Fruit fly (Drosophila melanogaster) whole organism, embryonic: Measurements from ENCODE around the gene CG14971.

ENCODE experiments used
- Bdp1 ChIP-seq: fragments of 200-800 bp; sonication (Bioruptor generic); optimal IDR thresholded peaks from 3 replicates; lab custom pipeline; 2016; ENCODE audit warnings: missing biosample characterization, missing genetic modification characterization
- CG10209 ChIP-seq: fragments of 200-800 bp; sonication (Bioruptor generic); optimal IDR thresholded peaks from 3 replicates; lab custom pipeline; 2017; ENCODE audit warnings: missing biosample characterization, mild to moderate bottlenecking, missing genetic modification characterization, missing genetic modification reagents
- CG10267 ChIP-seq: fragments of 200-800 bp; sonication (Bioruptor generic); optimal IDR thresholded peaks from 2 replicates; lab custom pipeline; 2018; ENCODE audit warnings: missing biosample characterization, mild to moderate bottlenecking, missing genetic modification characterization, moderate library complexity
- CG10366 ChIP-seq: fragments of 200-800 bp; sonication (Bioruptor generic); IDR thresholded peaks from 2 replicates; pipeline ENCODE4 v1.3.6; 2022; ENCODE audit warnings: missing biosample characterization, missing genetic modification characterization
- CG10431 ChIP-seq: fragments of 200-800 bp; sonication (Bioruptor generic); optimal IDR thresholded peaks from 3 replicates; lab custom pipeline; 2018; ENCODE audit warnings: missing biosample characterization, mild to moderate bottlenecking, missing genetic modification characterization
- CG10543 ChIP-seq: fragments of 200-800 bp; sonication (Bioruptor generic); optimal IDR thresholded peaks from 3 replicates; lab custom pipeline; 2017; ENCODE audit warnings: missing biosample characterization, mild to moderate bottlenecking, missing genetic modification characterization, moderate library complexity
- CG12104 ChIP-seq: fragments of 200-800 bp; sonication (Bioruptor generic); optimal IDR thresholded peaks from 3 replicates; lab custom pipeline; 2016; ENCODE audit warnings: missing biosample characterization, missing genetic modification characterization
- CG12391 ChIP-seq: fragments of 200-800 bp; sonication (Bioruptor generic); optimal IDR thresholded peaks from 3 replicates; lab custom pipeline; 2018; ENCODE audit warnings: missing biosample characterization, mild to moderate bottlenecking, missing genetic modification characterization, moderate library complexity
- CG12942 ChIP-seq: fragments of 200-800 bp; sonication (Bioruptor generic); optimal IDR thresholded peaks from 3 replicates; lab custom pipeline; 2016; ENCODE audit warnings: missing biosample characterization, missing genetic modification characterization
- CG13296 ChIP-seq: fragments of 200-800 bp; sonication (Bioruptor generic); optimal IDR thresholded peaks from 3 replicates; lab custom pipeline; 2018; ENCODE audit warnings: missing biosample characterization, mild to moderate bottlenecking, missing genetic modification characterization
- CG13624 ChIP-seq: fragments of 200-800 bp; sonication (Bioruptor generic); optimal IDR thresholded peaks from 2 replicates; lab custom pipeline; 2016; ENCODE audit warnings: missing biosample characterization, missing genetic modification characterization
- CG14014 ChIP-seq: fragments of 200-800 bp; sonication (Bioruptor generic); IDR thresholded peaks from 2 replicates; pipeline ENCODE4 v1.3.6; 2022; ENCODE audit warnings: missing biosample characterization, missing genetic modification characterization
- CG14050 ChIP-seq: fragments of 200-800 bp; sonication (Bioruptor generic); IDR thresholded peaks from 3 replicates; pipeline ENCODE4 v1.3.6; 2022; ENCODE audit warnings: missing biosample characterization, missing genetic modification characterization
- CG1603 ChIP-seq: fragments of 200-800 bp; sonication (Bioruptor generic); optimal IDR thresholded peaks from 2 replicates; lab custom pipeline; 2019; ENCODE audit warnings: missing biosample characterization, mild to moderate bottlenecking, missing genetic modification characterization, moderate library complexity
- CG17186 ChIP-seq: fragments of 200-800 bp; sonication (Bioruptor generic); optimal IDR thresholded peaks from 3 replicates; lab custom pipeline; 2017; ENCODE audit warnings: missing biosample characterization, missing genetic modification reagents, missing genetic modification characterization
- CG2678 ChIP-seq: fragments of 200-800 bp; sonication (Bioruptor generic); optimal IDR thresholded peaks from 3 replicates; lab custom pipeline; 2019; ENCODE audit warnings: missing biosample characterization, mild to moderate bottlenecking, missing genetic modification characterization, moderate library complexity
- CG3065 ChIP-seq: fragments of 200-800 bp; sonication (Bioruptor generic); optimal IDR thresholded peaks from 2 replicates; lab custom pipeline; 2016; ENCODE audit warnings: missing biosample characterization, missing genetic modification characterization
- CG3281 ChIP-seq: fragments of 200-800 bp; sonication (Bioruptor generic); optimal IDR thresholded peaks from 3 replicates; lab custom pipeline; 2017; ENCODE audit warnings: missing biosample characterization, mild to moderate bottlenecking, missing genetic modification characterization
- CG4707 ChIP-seq: fragments of 200-800 bp; sonication (Bioruptor generic); optimal IDR thresholded peaks from 2 replicates; lab custom pipeline; 2018; ENCODE audit warnings: missing biosample characterization, mild to moderate bottlenecking, missing genetic modification characterization, moderate library complexity
- CG7556 ChIP-seq: fragments of 200-800 bp; sonication (Bioruptor generic); optimal IDR thresholded peaks from 2 replicates; lab custom pipeline; 2017; ENCODE audit warnings: missing biosample characterization, mild to moderate bottlenecking, missing genetic modification characterization
- CG7963 ChIP-seq: fragments of 200-800 bp; sonication (Bioruptor generic); IDR thresholded peaks from 3 replicates; pipeline ENCODE4 v1.3.6; 2022; ENCODE audit warnings: missing biosample characterization, missing genetic modification characterization; ENCODE audit not compliant: partially characterized antibody
- CG8089 ChIP-seq: fragments of 200-800 bp; sonication (Bioruptor generic); optimal IDR thresholded peaks from 3 replicates; lab custom pipeline; 2016; ENCODE audit warnings: missing biosample characterization, missing genetic modification characterization
- CG8290 ChIP-seq, 3 experiments: fragments of 200-800 bp; sonication (Bioruptor generic); optimal IDR thresholded peaks; 2 replicates each; lab custom pipeline; 2016 to 2019; ENCODE audit warnings: missing biosample characterization in 3 of 3, missing genetic modification characterization in 3 of 3, mild to moderate bottlenecking in 2 of 3, moderate library complexity in 1 of 3
- Dek ChIP-seq: fragments of 200-800 bp; sonication (Bioruptor generic); optimal IDR thresholded peaks from 3 replicates; lab custom pipeline; 2019; ENCODE audit warnings: missing biosample characterization, mild to moderate bottlenecking, missing genetic modification characterization, moderate library complexity
- E2f1 ChIP-seq: fragments of 200-800 bp; sonication (Bioruptor generic); IDR thresholded peaks from 2 replicates; pipeline ENCODE4 v1.3.6; 2022; ENCODE audit warnings: missing biosample characterization, missing genetic modification characterization
- Ets97D ChIP-seq: fragments of 200-800 bp; sonication (Bioruptor generic); optimal IDR thresholded peaks from 3 replicates; lab custom pipeline; 2016; ENCODE audit warnings: missing biosample characterization, missing genetic modification characterization
- HmgD ChIP-seq: fragments of 200-800 bp; sonication (Bioruptor generic); optimal IDR thresholded peaks from 3 replicates; lab custom pipeline; 2016; ENCODE audit warnings: missing biosample characterization, missing genetic modification characterization
- Hr51 ChIP-seq, 2 experiments: fragments of 200-800 bp; sonication (Bioruptor generic); optimal IDR thresholded peaks; 2 replicates in 1 of 2; 3 replicates in 1 of 2; lab custom pipeline; 2016 to 2018; ENCODE audit warnings: missing biosample characterization in 2 of 2, missing genetic modification characterization in 2 of 2, mild to moderate bottlenecking in 1 of 2, moderate library complexity in 1 of 2
- NFAT ChIP-seq: fragments of 200-800 bp; sonication (Bioruptor generic); IDR thresholded peaks from 2 replicates; pipeline ENCODE4 v1.3.6; 2022; ENCODE audit warnings: missing biosample characterization, missing genetic modification characterization
- Opbp ChIP-seq: fragments of 200-800 bp; sonication (Bioruptor generic); IDR thresholded peaks from 3 replicates; pipeline ENCODE4 v1.3.6; 2022; ENCODE audit warnings: missing biosample characterization, missing genetic modification characterization; ENCODE audit not compliant: partially characterized antibody
- Rfx ChIP-seq: fragments of 200-800 bp; sonication (Bioruptor generic); IDR thresholded peaks from 2 replicates; pipeline ENCODE4 v1.3.6; 2022; ENCODE audit warnings: missing biosample characterization, missing genetic modification characterization
- Sox100B ChIP-seq: fragments of 200-800 bp; sonication (Bioruptor generic); optimal IDR thresholded peaks from 3 replicates; lab custom pipeline; 2018; ENCODE audit warnings: missing biosample characterization, mild to moderate bottlenecking, missing genetic modification characterization
- Sox102F ChIP-seq: fragments of 200-800 bp; sonication (Bioruptor generic); optimal IDR thresholded peaks from 2 replicates; lab custom pipeline; 2018; ENCODE audit warnings: missing biosample characterization, mild to moderate bottlenecking, missing genetic modification characterization, moderate library complexity
- Sry-β ChIP-seq: fragments of 200-800 bp; sonication (Bioruptor generic); optimal IDR thresholded peaks from 2 replicates; lab custom pipeline; 2018; ENCODE audit warnings: missing biosample characterization, mild to moderate bottlenecking, missing genetic modification characterization, moderate library complexity
- Taf1 ChIP-seq: fragments of 200-800 bp; sonication (Bioruptor generic); IDR thresholded peaks from 2 replicates; pipeline ENCODE4 v1.3.6; 2022; ENCODE audit warnings: missing biosample characterization, missing genetic modification characterization
- abd-A ChIP-seq: fragments of 200-800 bp; sonication (Bioruptor generic); optimal IDR thresholded peaks from 3 replicates; lab custom pipeline; 2019; ENCODE audit warnings: missing biosample characterization, mild to moderate bottlenecking, missing genetic modification characterization, moderate library complexity
- ase ChIP-seq: fragments of 200-800 bp; sonication (Bioruptor generic); IDR thresholded peaks from 3 replicates; pipeline ENCODE4 v1.3.6; 2022; ENCODE audit warnings: missing biosample characterization, missing genetic modification characterization
- bcd ChIP-seq: fragments of 200-800 bp; sonication (Bioruptor generic); optimal IDR thresholded peaks from 2 replicates; lab custom pipeline; 2017; ENCODE audit warnings: missing biosample characterization, mild to moderate bottlenecking, missing genetic modification characterization
- corto ChIP-seq: fragments of 200-800 bp; sonication (Bioruptor generic); optimal IDR thresholded peaks from 2 replicates; lab custom pipeline; 2016; ENCODE audit warnings: missing biosample characterization, mild to moderate bottlenecking, missing genetic modification characterization, moderate library complexity
- crol ChIP-seq: fragments of 200-800 bp; sonication (Bioruptor generic); IDR thresholded peaks from 2 replicates; pipeline ENCODE4 v1.3.6; 2022; ENCODE audit warnings: missing biosample characterization, missing genetic modification characterization
- exex ChIP-seq: fragments of 200-800 bp; sonication (Bioruptor generic); optimal IDR thresholded peaks from 4 replicates; lab custom pipeline; 2018; ENCODE audit warnings: missing biosample characterization, mild to moderate bottlenecking, missing genetic modification characterization, moderate library complexity
- fd102C ChIP-seq: fragments of 200-800 bp; sonication (Bioruptor generic); optimal IDR thresholded peaks from 2 replicates; lab custom pipeline; 2018; ENCODE audit warnings: missing biosample characterization, mild to moderate bottlenecking, missing genetic modification characterization, moderate library complexity
- fu2 ChIP-seq: fragments of 200-800 bp; sonication (Bioruptor generic); optimal IDR thresholded peaks from 2 replicates; lab custom pipeline; 2016; ENCODE audit warnings: missing biosample characterization, missing genetic modification characterization
- hb ChIP-seq: fragments of 200-800 bp; sonication (Bioruptor generic); IDR thresholded peaks from 3 replicates; pipeline ENCODE4 v1.3.6; 2022; ENCODE audit warnings: missing biosample characterization, missing genetic modification characterization; ENCODE audit not compliant: partially characterized antibody
- nmo ChIP-seq: fragments of 200-800 bp; sonication (Bioruptor generic); optimal IDR thresholded peaks from 2 replicates; lab custom pipeline; 2018; ENCODE audit warnings: missing biosample characterization, mild to moderate bottlenecking, missing genetic modification characterization, moderate library complexity
- sens ChIP-seq: fragments of 200-800 bp; sonication (Bioruptor generic); peaks from one replicate; lab custom pipeline; 2016; ENCODE audit warnings: missing biosample characterization, missing genetic modification characterization
- tio ChIP-seq: fragments of 200-800 bp; sonication (Bioruptor generic); optimal IDR thresholded peaks from 2 replicates; lab custom pipeline; 2017; ENCODE audit warnings: missing biosample characterization, missing genetic modification characterization, inconsistent platforms
- tna ChIP-seq: fragments of 200-800 bp; sonication (Bioruptor generic); IDR thresholded peaks from 2 replicates; pipeline ENCODE4 v1.3.6; 2022; ENCODE audit warnings: missing biosample characterization, missing genetic modification characterization; ENCODE audit not compliant: partially characterized antibody

Gene CG14971

DNA sequence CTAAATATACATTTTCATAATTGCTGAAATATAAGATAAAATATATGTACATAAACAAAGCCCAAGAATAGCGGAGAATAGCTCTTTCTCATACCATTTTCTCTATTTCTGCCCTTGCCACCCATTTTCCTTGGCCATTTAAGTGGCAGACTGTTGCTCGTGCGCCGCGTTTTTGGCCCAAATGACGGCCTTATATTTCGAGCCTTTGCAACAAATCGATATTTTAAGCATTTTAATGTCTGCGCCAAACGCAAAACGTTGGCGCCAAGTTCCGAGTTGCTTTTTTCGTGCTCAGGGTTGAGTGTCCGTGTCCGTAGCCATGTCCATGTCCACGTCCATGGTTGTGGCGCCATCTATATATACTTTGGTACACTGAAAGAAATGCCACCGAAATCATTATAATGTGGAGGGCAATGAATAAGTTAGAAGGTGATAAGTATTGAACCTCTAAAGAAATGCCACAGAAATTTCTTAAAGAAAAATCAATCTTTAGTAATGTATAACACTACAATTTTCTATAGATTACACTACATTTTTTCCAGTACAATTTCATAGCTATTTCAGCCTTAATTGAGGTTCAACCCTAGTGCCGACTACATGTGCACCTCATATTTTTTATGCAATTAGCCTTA lies 21.1 kb upstream of the CG14971 start (continued):
- TF ChIP-seq Rfx (GFP tag; lab: Robert Waterston, UW) (0 out of 2 replicates have a peak, but pooled peaks have one; percentile 27), CG10431 (GFP tag; lab: Kevin White, UChicago) (no peak), CG3065 (no peak), Sox100B (GFP tag; lab: Kevin White, UChicago) (no peak), crol (GFP tag; lab: Robert Waterston, UW) (no peak), CG12942 (GFP tag; lab: Kevin White, UChicago) (no peak), CG3281 (GFP tag; lab: Kevin White, UChicago) (peak; percentile 14), Dek (tag; lab: Kevin White, UChicago) (peak; percentile 24), CG10543 (GFP tag; lab: Kevin White, UChicago) (no peak), HmgD (GFP tag; lab: Kevin White, UChicago) (no peak), CG13296 (GFP tag; lab: Kevin White, UChicago) (no peak), ase (GFP tag; lab: Robert Waterston, UW) (no peak), NFAT (no peak), CG2678 (tag; lab: Kevin White, UChicago) (peak; percentile 55), corto (no peak), Bdp1 (GFP tag; lab: Kevin White, UChicago) (no peak), nmo (GFP tag; lab: Kevin White, UChicago) (peak; percentile 1), E2f1 (GFP tag; lab: Robert Waterston, UW) (peak; percentile 29; the same call in 1 of the 2 replicates), fd102C (no peak), CG10209 (GFP tag; lab: Kevin White, UChicago) (peak; percentile 25), CG1603 (tag; lab: Kevin White, UChicago) (peak; percentile 27), Sry-β (no peak), Ets97D (no peak), tio (GFP tag; lab: Kevin White, UChicago) (peak; percentile 20), CG8290 (GFP tag; optimal IDR thresholded peaks at IDR 0.05; lab: Kevin White, UChicago) (no peak), CG8290 (tag; optimal IDR thresholded peaks at IDR 0.05; lab: Kevin White, UChicago) (peak in 1 of 2 experiments; percentile 43), fu2 (no peak), exex (tag; lab: Kevin White, UChicago) (no peak), Taf1 (GFP tag; lab: Robert Waterston, UW) (0 out of 2 replicates have a peak, but pooled peaks have one; percentile 28), CG7963 (GFP tag; lab: Robert Waterston, UW) (no peak), Opbp (GFP tag; lab: Robert Waterston, UW) (no peak), hb (GFP tag; lab: Robert Waterston, UW) (no peak), abd-A (tag; lab: Kevin White, UChicago) (peak; percentile 11), CG10366 (GFP tag; lab: Robert Waterston, UW) (peak; percentile 42), Hr51 (GFP tag; optimal IDR thresholded peaks at IDR 0.05; lab: Kevin White, UChicago) (peak in 1 of 2 experiments; percentile 54), CG14050 (GFP tag; lab: Robert Waterston, UW) (no peak), CG8089 (GFP tag; lab: Kevin White, UChicago) (no peak), Sox102F (GFP tag; lab: Kevin White, UChicago) (peak; percentile 33), CG12391 (peak; percentile 43), tna (no peak), sens (GFP tag; lab: Kevin White, UChicago) (peak; percentile 59), CG10267 (tag; lab: Kevin White, UChicago) (no peak), CG12104 (GFP tag; lab: Kevin White, UChicago) (no peak), bcd (GFP tag; lab: Kevin White, UChicago) (peak; percentile 21), CG17186 (GFP tag; lab: Kevin White, UChicago) (no peak), CG14014 (GFP tag; lab: Robert Waterston, UW) (peak; percentile 27; the same call in 1 of the 2 replicates), CG4707 (no peak), CG7556 (GFP tag; lab: Kevin White, UChicago) (peak; percentile 50), CG13624 (no peak)
